Fruit fly (Drosophila melanogaster): Measurements from ENCODE around the gene CG7606.
A peak's percentile ranks its signal among the peaks of the same experiment; 100 is the strongest.

Gene CG7606

DNA sequence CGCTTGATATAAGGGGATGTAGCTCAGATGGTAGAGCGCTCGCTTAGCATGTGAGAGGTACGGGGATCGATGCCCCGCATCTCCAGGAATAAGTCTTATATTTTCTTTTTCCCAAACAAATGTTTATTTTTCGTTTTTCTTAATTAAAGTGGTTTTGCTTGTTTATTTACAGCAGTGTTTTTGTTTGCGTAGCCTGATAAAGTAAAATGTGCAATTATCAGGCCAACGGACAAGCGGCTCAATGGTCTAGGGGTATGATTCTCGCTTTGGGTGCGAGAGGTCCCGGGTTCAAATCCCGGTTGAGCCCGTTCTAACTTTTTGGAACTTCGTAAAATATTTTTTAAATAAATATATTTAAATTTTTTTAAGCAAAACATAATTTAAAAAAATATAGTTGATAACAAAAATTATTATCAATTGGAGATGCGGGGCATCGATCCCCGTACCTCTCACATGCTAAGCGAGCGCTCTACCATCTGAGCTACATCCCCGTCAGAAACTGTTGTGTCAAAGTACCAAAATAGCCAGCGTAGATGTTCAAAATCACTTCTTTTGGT lies 23.5 kb downstream of the CG7606 start (continued):
- TF ChIP-seq CG7839 (tag; optimal IDR thresholded peaks at IDR 0.05) (peak; percentile 37), Atf6 (GFP tag; IDR thresholded peaks at IDR 0.05) (no peak), Hr51 (GFP tag; optimal IDR thresholded peaks at IDR 0.05) (no peak), pzg (GFP tag; optimal IDR thresholded peaks at IDR 0.05) (no peak), eyg (GFP tag; optimal IDR thresholded peaks at IDR 0.05) (no peak), bab2 (GFP tag; optimal IDR thresholded peaks at IDR 0.05) (no peak), Six4 (GFP tag; optimal IDR thresholded peaks at IDR 0.05) (no peak), z (GFP tag; IDR thresholded peaks at IDR 0.05) (no peak), CG7928 (GFP tag; optimal IDR thresholded peaks at IDR 0.05) (no peak), CG8944 (GFP tag; optimal IDR thresholded peaks at IDR 0.05) (no peak), Oli (tag; optimal IDR thresholded peaks at IDR 0.05) (no peak), HLHmδ (GFP tag; optimal IDR thresholded peaks at IDR 0.05) (no peak), CG15601 (tag; optimal IDR thresholded peaks at IDR 0.05) (peak; percentile 6), fd3F (GFP tag; optimal IDR thresholded peaks at IDR 0.05) (no peak), unc-4 (GFP tag; IDR thresholded peaks at IDR 0.05; ENCODE audit: partially characterized antibody) (peak; percentile 60; the same call in 1 of the 2 replicates), CG31365 (tag; optimal IDR thresholded peaks at IDR 0.05) (peak; percentile 25), ap (GFP tag; IDR thresholded peaks at IDR 0.05) (no peak), CG8478 (optimal IDR thresholded peaks at IDR 0.05) (no peak), p53 (GFP tag; optimal IDR thresholded peaks at IDR 0.05) (no peak), Xrp1 (GFP tag; IDR thresholded peaks at IDR 0.05) (peak; percentile 40; the same call in 1 of the 2 replicates), CG4404 (GFP tag; IDR thresholded peaks at IDR 0.05) (no peak), CG6813 (GFP tag; optimal IDR thresholded peaks at IDR 0.05) (no peak), dm (GFP tag; optimal IDR thresholded peaks at IDR 0.05) (no peak), Myb (GFP tag; optimal IDR thresholded peaks at IDR 0.05) (no peak), CG11560 (tag; IDR thresholded peaks at IDR 0.05) (no peak), nmo (GFP tag; optimal IDR thresholded peaks at IDR 0.05) (no peak), hth (optimal IDR thresholded peaks at IDR 0.05) (no peak), CG6854 (GFP tag; optimal IDR thresholded peaks at IDR 0.05) (no peak), gem (tag; optimal IDR thresholded peaks at IDR 0.05) (peak; percentile 8), Hsf (GFP tag; optimal IDR thresholded peaks at IDR 0.05) (no peak), Spps (tag; optimal IDR thresholded peaks at IDR 0.05) (peak; percentile 21), Camta (GFP tag; optimal IDR thresholded peaks at IDR 0.05) (no peak), Awh (GFP tag; IDR thresholded peaks at IDR 0.05) (no peak), cg (GFP tag; optimal IDR thresholded peaks at IDR 0.05) (no peak), HLH3B (GFP tag; IDR thresholded peaks at IDR 0.05) (no peak), trem (tag; optimal IDR thresholded peaks at IDR 0.05) (no peak), tio (GFP tag; optimal IDR thresholded peaks at IDR 0.05) (no peak), gt (GFP tag; IDR thresholded peaks at IDR 0.05) (no peak), mirr (GFP tag; optimal IDR thresholded peaks at IDR 0.05) (peak; percentile 43), CG1832 (GFP tag; optimal IDR thresholded peaks at IDR 0.05) (no peak), CG4424 (GFP tag; optimal IDR thresholded peaks at IDR 0.05) (no peak), usp (GFP tag; optimal IDR thresholded peaks at IDR 0.05) (no peak), CG17186 (GFP tag; optimal IDR thresholded peaks at IDR 0.05) (no peak), ham (GFP tag; IDR thresholded peaks at IDR 0.05) (no peak), Chrac-16 (GFP tag; optimal IDR thresholded peaks at IDR 0.05) (no peak), CG12219 (GFP tag; optimal IDR thresholded peaks at IDR 0.05) (no peak), gsb-n (tag; optimal IDR thresholded peaks at IDR 0.05) (peak; percentile 8), CG13424 (tag; optimal IDR thresholded peaks at IDR 0.05) (no peak), ftz-f1 (GFP tag; optimal IDR thresholded peaks at IDR 0.05) (no peak), Max (GFP tag; optimal IDR thresholded peaks at IDR 0.05) (no peak), CG14965 (GFP tag; optimal IDR thresholded peaks at IDR 0.05; ENCODE audit: borderline replicate concordance) (no peak), chm (GFP tag; IDR thresholded peaks at IDR 0.05) (no peak)
